Fruit fly (Drosophila melanogaster): ENCODE data around the gene Neurochondrin.

The Neurochondrin gene

DNA sequence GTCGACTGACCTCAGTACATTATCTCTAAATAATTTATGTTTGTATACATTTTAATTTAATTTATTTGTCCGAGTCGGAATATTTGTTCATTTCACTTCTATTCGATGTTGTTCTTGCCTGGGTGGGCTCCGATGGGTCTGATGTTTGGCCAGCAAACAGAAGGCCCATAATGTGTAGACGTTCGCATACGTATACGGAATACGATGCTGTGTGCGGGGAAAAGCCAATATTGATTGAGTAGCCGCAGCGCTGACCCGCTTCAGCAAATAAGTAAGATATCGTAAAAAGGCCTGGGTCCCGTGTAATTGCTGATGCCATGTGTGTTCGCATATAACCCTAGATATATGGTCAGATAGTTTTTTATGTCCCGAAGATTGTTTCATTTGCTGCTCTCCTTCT lies 36.2 kb downstream of the Neurochondrin start:
- no peak for TF ChIP-seq Lpt (GFP tag; optimal IDR thresholded peaks at IDR 0.05)
- no peak for TF ChIP-seq Smox (GFP tag; optimal IDR thresholded peaks at IDR 0.05)
- no peak for TF ChIP-seq CG34406 (GFP tag; optimal IDR thresholded peaks at IDR 0.05)
- peak; percentile 33; the same call in 1 of the 3 replicates for TF ChIP-seq CG6163 (GFP tag; IDR thresholded peaks at IDR 0.05)
- no peak for TF ChIP-seq CG3032 (tag; optimal IDR thresholded peaks at IDR 0.05)
- TF ChIP-seq CG1621 (tag; optimal IDR thresholded peaks at IDR 0.05): no peak
- no peak for TF ChIP-seq topi (GFP tag; optimal IDR thresholded peaks at IDR 0.05)
- peak; percentile 45 for TF ChIP-seq Eip78C (GFP tag)
- no peak for TF ChIP-seq dsx (GFP tag; optimal IDR thresholded peaks at IDR 0.05; ENCODE audit: poor library complexity, severe bottlenecking)
- TF ChIP-seq fkh (GFP tag; optimal IDR thresholded peaks at IDR 0.05): peak; percentile 81
- peak; percentile 38 for TF ChIP-seq svp (GFP tag)
- TF ChIP-seq ss (GFP tag; optimal IDR thresholded peaks at IDR 0.05): no peak
- no peak for TF ChIP-seq esn (GFP tag; optimal IDR thresholded peaks at IDR 0.05)
- no peak for TF ChIP-seq dac (GFP tag; optimal IDR thresholded peaks at IDR 0.05)
